Worm (Caenorhabditis elegans) whole organism, early embryonic: Measurements from ENCODE around the gene F44E7.7.
"Not testable (repeated sequence)": the region's sequence is repeated elsewhere in the genome, so short reads cannot be mapped to it uniquely, and the experiment has no call there.

Experiments used
- B0310.2 ChIP-seq: sonication (generic microtip); optimal IDR thresholded peaks from 2 replicates; lab custom pipeline; 2016; ENCODE audit warnings: mild to moderate bottlenecking, missing genetic modification characterization, missing compliant biosample characterization
- F13C5.2 ChIP-seq: sonication (generic microtip); optimal IDR thresholded peaks from 2 replicates; lab custom pipeline; 2017; ENCODE audit warnings: mild to moderate bottlenecking, missing genetic modification characterization, inconsistent platforms, missing compliant biosample characterization
- aly-1 ChIP-seq: sonication (generic microtip); optimal IDR thresholded peaks from 2 replicates; lab custom pipeline; 2016; ENCODE audit warnings: missing genetic modification characterization, missing compliant biosample characterization
- ama-1 ChIP-seq: fragments of 150-350 bp; optimal IDR thresholded peaks from 2 replicates; lab custom pipeline; 2014
- ceh-13 ChIP-seq: fragments of 200-800 bp; sonication (Bioruptor generic); optimal IDR thresholded peaks from 2 replicates; lab custom pipeline; 2018; ENCODE audit warnings: mild to moderate bottlenecking, missing genetic modification characterization, missing compliant biosample characterization
- ceh-36 ChIP-seq: sonication (generic microtip); optimal IDR thresholded peaks from 2 replicates; lab custom pipeline; 2016; ENCODE audit warnings: missing genetic modification characterization, inconsistent platforms, missing compliant biosample characterization
- ets-7 ChIP-seq: sonication (generic microtip); optimal IDR thresholded peaks from 2 replicates; lab custom pipeline; 2016; ENCODE audit warnings: missing genotype, missing genetic modification characterization, missing compliant biosample characterization
- flt-1 ChIP-seq: fragments of 200-800 bp; sonication (Bioruptor generic); IDR thresholded peaks from 2 replicates; pipeline ENCODE4 v1.3.6; 2022; ENCODE audit warnings: missing genetic modification characterization, missing compliant biosample characterization
- hmbx-1 ChIP-seq: sonication (generic microtip); optimal IDR thresholded peaks from 2 replicates; lab custom pipeline; 2016; ENCODE audit warnings: mild to moderate bottlenecking, missing genetic modification characterization, missing compliant biosample characterization
- hmg-4 ChIP-seq: fragments of 200-800 bp; sonication (Bioruptor generic); optimal IDR thresholded peaks from 2 replicates; lab custom pipeline; 2018; ENCODE audit warnings: mild to moderate bottlenecking, missing genetic modification characterization, missing compliant biosample characterization
- hnd-1 ChIP-seq: sonication (generic microtip); optimal IDR thresholded peaks from 2 replicates; lab custom pipeline; 2016; ENCODE audit warnings: missing genetic modification characterization, missing compliant biosample characterization
- pes-1 ChIP-seq: fragments of 200-800 bp; sonication (Bioruptor generic); IDR thresholded peaks from 2 replicates; pipeline ENCODE4 v1.3.6; 2022; ENCODE audit warnings: missing genetic modification reagents, missing genetic modification characterization, missing compliant biosample characterization
- scrt-1 ChIP-seq: fragments of 200-800 bp; sonication (Bioruptor generic); IDR thresholded peaks from 2 replicates; pipeline ENCODE4 v1.3.6; 2022; ENCODE audit warnings: missing genetic modification characterization, missing compliant biosample characterization
- sea-1 ChIP-seq: fragments of 200-800 bp; sonication (Bioruptor generic); conservative IDR thresholded peaks from 2 replicates; pipeline ENCODE4 v1.3.6; 2022; ENCODE audit warnings: missing genetic modification characterization, missing compliant biosample characterization
- tbx-11 ChIP-seq: fragments of 200-800 bp; sonication (Bioruptor generic); IDR thresholded peaks from 2 replicates; pipeline ENCODE4 v1.3.6; 2022; ENCODE audit warnings: missing genetic modification characterization, missing compliant biosample characterization
- tbx-37 ChIP-seq: fragments of 200-800 bp; sonication (Bioruptor generic); conservative IDR thresholded peaks from 2 replicates; pipeline ENCODE4 v1.3.6; 2022; ENCODE audit warnings: missing genetic modification reagents, missing genetic modification characterization, missing compliant biosample characterization
- tra-4 ChIP-seq: sonication (generic microtip); optimal IDR thresholded peaks from 2 replicates; lab custom pipeline; 2017; ENCODE audit warnings: missing genetic modification characterization, missing compliant biosample characterization

Gene F44E7.7

DNA sequence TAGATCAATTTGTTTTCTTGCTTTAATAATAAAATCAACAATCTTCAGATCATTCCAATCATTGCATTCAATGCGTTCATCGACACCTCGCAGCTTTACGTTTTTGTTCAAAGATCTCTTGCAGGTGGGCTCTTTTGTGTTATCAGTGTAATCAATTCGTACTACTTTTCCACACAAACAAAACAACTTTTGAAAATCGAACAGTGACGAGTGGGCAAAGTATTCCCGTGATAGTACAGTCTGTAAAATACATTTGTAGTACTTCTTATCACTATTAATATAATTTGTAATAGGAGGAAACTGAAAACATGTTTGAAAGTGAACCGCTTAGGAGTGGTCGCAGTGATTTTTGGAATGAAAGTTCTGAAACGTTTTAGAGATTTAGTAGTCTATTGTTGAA lies 20.2 kb downstream of the F44E7.7 start, which contains the start of gene pgph-2:
Gene pgph-2 (plus strand): TSS at position 47 of the 400 bp plus-strand sequence.
- no peak for TF ChIP-seq tbx-11 (GFP tag; lab: Robert Waterston, UW)
- TF ChIP-seq F13C5.2 (tag; lab: Kevin White, UChicago) = no peak
- no peak for TF ChIP-seq scrt-1 (GFP tag; lab: Robert Waterston, UW)
- TF ChIP-seq B0310.2 (tag; lab: Kevin White, UChicago) = no peak
- no peak for TF ChIP-seq hmg-4 (GFP tag; lab: Kevin White, UChicago)
- TF ChIP-seq tbx-37 (GFP tag; lab: Robert Waterston, UW) = no peak
- no peak for TF ChIP-seq hmbx-1
- TF ChIP-seq ets-7 (tag; lab: Kevin White, UChicago) = no peak
- no peak for TF ChIP-seq tra-4 (tag; lab: Kevin White, UChicago)
- no peak for TF ChIP-seq pes-1 (GFP tag; lab: Robert Waterston, UW)
- TF ChIP-seq hnd-1 = no peak
- TF ChIP-seq flt-1 (GFP tag; lab: Robert Waterston, UW) = no peak
- TF ChIP-seq aly-1 (tag; lab: Kevin White, UChicago) = no peak

DNA sequence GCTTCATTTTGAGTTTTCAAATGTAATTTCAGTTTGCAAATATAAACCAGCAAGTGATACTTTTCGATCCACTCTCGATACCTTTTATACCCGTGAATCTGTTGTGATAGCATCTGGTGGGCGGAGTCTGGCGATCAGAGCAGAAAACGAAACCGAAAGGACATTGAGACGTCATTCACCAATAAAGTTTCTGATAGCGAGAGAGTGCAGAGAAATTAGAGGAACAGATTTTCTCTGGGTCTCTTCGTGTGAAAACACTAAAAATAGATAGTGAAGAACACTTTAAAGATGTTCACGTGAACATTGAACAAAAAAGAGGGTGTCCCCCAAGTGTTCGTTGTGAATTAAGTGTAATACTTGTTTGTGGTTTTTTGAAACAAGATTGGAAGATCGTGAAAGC lies 21.5 kb downstream of the F44E7.7 start, which contains the start of gene pgph-3:
Gene pgph-3 (minus strand): TSS at position 60 of the 400 bp plus-strand sequence.
- TF ChIP-seq scrt-1 (GFP tag; lab: Robert Waterston, UW) (no peak), aly-1 (tag; lab: Kevin White, UChicago) (no peak), B0310.2 (tag; lab: Kevin White, UChicago) (no peak), tbx-11 (GFP tag; lab: Robert Waterston, UW) (no peak)

DNA sequence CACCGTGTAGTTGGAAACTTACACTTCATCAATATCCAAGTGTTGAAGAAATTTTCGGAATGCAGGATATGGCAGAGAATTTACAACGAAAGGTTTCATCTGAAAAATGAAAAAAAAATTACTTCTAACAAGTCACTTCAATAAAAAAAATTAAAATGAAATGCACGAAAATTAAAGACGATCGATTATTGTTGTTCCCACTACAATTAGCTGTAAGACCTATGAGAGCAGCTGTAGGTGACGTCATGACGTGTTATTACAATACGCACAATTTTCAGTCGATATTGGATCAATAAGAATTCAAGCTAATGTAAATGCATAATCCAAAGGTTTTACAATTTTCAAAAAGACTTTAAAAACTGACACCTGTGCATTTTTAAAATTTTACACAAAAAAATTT lies 25.1 kb downstream of the F44E7.7 start, which contains the start of gene C53A3.1:
Gene C53A3.1 (minus strand): TSS at position 101 of the 400 bp plus-strand sequence.
- TF ChIP-seq sea-1 (GFP tag; lab: Robert Waterston, UW) (no peak), ama-1 (lab: Kevin White, UChicago) (no peak), ets-7 (tag; lab: Kevin White, UChicago) (no peak), aly-1 (tag; lab: Kevin White, UChicago) (no peak), F13C5.2 (tag; lab: Kevin White, UChicago) (no peak), scrt-1 (GFP tag; lab: Robert Waterston, UW) (no peak), tbx-37 (GFP tag; lab: Robert Waterston, UW) (no peak), ceh-36 (no peak), hmg-4 (GFP tag; lab: Kevin White, UChicago) (no peak), tra-4 (tag; lab: Kevin White, UChicago) (no peak), B0310.2 (tag; lab: Kevin White, UChicago) (no peak), tbx-11 (GFP tag; lab: Robert Waterston, UW) (no peak), flt-1 (GFP tag; lab: Robert Waterston, UW) (no peak), ceh-13 (no peak), hmbx-1 (no peak), pes-1 (GFP tag; lab: Robert Waterston, UW) (no peak)

DNA sequence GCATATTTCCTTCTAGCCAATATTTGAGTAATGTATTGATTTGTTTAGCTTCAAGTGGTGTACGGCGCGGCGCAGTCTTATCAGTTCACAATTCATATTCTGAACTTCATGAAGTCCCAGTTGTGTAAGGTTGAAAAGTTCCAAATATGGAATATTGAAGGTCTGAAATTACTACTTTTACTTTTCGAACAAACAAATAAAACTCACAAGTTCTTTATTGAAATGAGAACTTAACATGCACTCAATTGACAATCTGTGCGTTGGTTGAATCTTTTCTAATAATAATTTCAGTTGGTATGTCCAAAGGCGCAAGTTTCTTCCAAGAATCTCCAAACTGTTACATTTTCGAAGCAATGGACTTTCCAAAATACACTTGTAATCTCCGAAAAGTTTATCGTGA lies 26.5 kb downstream of the F44E7.7 start, which contains the start of gene C53A3.4:
Gene C53A3.4 (minus strand): TSS at position 101 of the 400 bp plus-strand sequence.
- TF ChIP-seq F13C5.2 (tag; lab: Kevin White, UChicago) (no peak), ceh-13 (no peak), scrt-1 (GFP tag; lab: Robert Waterston, UW) (no peak), ets-7 (tag; lab: Kevin White, UChicago) (no peak), aly-1 (tag; lab: Kevin White, UChicago) (no peak), hmg-4 (GFP tag; lab: Kevin White, UChicago) (no peak), tbx-11 (GFP tag; lab: Robert Waterston, UW) (no peak), ama-1 (lab: Kevin White, UChicago) (no peak), B0310.2 (tag; lab: Kevin White, UChicago) (no peak), hnd-1 (no peak), tra-4 (tag; lab: Kevin White, UChicago) (no peak), sea-1 (GFP tag; lab: Robert Waterston, UW) (no peak), ceh-36 (no peak), flt-1 (GFP tag; lab: Robert Waterston, UW) (no peak), hmbx-1 (no peak), tbx-37 (GFP tag; lab: Robert Waterston, UW) (no peak), pes-1 (GFP tag; lab: Robert Waterston, UW) (no peak)

DNA sequence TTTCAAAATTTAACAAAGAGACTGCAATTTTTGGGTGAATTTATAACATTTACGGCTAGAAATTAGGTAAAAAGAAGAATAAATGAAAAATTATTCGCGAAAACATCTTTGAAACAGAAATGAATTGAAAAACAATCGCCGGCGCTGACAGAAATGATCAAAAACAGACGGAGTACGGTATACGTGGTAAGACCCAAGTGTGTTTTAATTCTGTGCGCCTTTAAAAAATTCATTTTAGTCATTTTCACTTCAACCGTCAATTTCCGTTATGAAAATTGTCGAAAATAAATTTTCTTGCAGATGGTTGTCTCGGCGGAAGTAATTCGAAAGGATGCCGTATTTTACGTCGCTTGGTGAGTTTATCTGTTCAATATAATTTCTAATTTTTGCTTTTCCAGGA lies 29.1 kb downstream of the F44E7.7 start, which contains the start of gene C53A3.3:
Gene C53A3.3 (plus strand): TSS at position 301 of the 400 bp plus-strand sequence.
- TF ChIP-seq flt-1 (GFP tag; lab: Robert Waterston, UW) (no peak), hnd-1 (no peak), ceh-13 (no peak), scrt-1 (GFP tag; lab: Robert Waterston, UW) (no peak), tbx-11 (GFP tag; lab: Robert Waterston, UW) (no peak), B0310.2 (tag; lab: Kevin White, UChicago) (no peak), hmg-4 (GFP tag; lab: Kevin White, UChicago) (no peak), ama-1 (lab: Kevin White, UChicago) (no peak), pes-1 (GFP tag; lab: Robert Waterston, UW) (no peak), tbx-37 (GFP tag; lab: Robert Waterston, UW) (no peak), ceh-36 (no peak)

DNA sequence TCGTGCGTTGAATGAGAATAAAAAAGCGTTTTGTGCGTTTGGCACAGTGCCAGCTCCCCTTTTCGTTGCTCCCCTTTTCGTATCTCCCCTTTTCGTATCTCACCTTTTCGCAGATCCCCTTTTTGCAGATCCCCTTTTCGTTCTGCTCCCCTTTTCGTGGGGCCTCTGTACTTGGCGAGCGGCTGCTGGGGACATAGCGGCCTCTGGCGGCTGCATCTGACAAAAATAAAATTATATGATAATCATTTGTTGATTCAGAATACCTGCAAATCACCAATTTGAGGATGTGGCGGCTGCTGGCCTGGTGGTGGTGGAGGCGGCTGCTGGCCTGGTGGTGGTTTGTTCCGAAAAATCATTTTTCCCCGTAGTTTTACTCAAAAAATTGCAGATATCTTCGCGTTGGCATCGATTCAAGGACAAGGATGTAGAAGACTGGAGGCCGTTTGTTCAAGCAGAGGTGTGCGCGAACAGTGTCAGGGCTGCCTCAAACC lies 30.0 kb downstream of the F44E7.7 start, which contains the start of gene K09H11.11:
Gene K09H11.11 (minus strand): TSS at position 51 of the 491 bp plus-strand sequence.
- TF ChIP-seq hnd-1; F13C5.2 (tag; lab: Kevin White, UChicago); aly-1 (tag; lab: Kevin White, UChicago): not testable (repeated sequence)

DNA sequence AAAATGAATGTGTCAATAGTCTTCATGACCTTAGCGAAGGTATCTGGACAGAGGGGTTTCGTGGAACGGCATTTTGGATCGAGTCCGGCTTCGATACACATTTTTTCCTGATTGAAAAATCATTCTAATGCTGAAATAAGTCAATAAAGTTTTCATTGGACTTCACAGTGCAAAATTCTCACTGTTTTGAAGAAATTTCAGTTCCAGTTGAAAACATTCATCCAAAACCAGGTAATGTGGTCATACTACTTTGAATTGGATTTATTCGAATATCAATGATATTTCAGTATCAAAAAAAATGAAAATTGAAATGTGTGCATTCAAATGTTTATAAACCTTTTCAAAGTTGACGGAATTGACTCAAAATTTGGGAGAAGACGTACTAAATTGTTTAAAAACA lies 31.8 kb downstream of the F44E7.7 start, which contains the start of gene pgph-1:
Gene pgph-1 (minus strand): TSS at position 101 of the 400 bp plus-strand sequence.
- TF ChIP-seq hmg-4 (GFP tag; lab: Kevin White, UChicago) = no peak
- TF ChIP-seq pes-1 (GFP tag; lab: Robert Waterston, UW) = no peak
- TF ChIP-seq tbx-37 (GFP tag; lab: Robert Waterston, UW) = no peak
- TF ChIP-seq hnd-1 = no peak
- TF ChIP-seq ets-7 (tag; lab: Kevin White, UChicago) = no peak
- TF ChIP-seq ceh-36 = no peak
- TF ChIP-seq hmbx-1 = no peak
- no peak for TF ChIP-seq ama-1 (lab: Kevin White, UChicago)
- no peak for TF ChIP-seq tra-4 (tag; lab: Kevin White, UChicago)
- TF ChIP-seq B0310.2 (tag; lab: Kevin White, UChicago) = no peak
- no peak for TF ChIP-seq tbx-11 (GFP tag; lab: Robert Waterston, UW)
- TF ChIP-seq flt-1 (GFP tag; lab: Robert Waterston, UW) = no peak
